Worm (Caenorhabditis elegans): ENCODE results near the gene C48D1.1.
A peak's percentile ranks its signal among the peaks of the same experiment; 100 is the strongest.

Gene C48D1.1

DNA sequence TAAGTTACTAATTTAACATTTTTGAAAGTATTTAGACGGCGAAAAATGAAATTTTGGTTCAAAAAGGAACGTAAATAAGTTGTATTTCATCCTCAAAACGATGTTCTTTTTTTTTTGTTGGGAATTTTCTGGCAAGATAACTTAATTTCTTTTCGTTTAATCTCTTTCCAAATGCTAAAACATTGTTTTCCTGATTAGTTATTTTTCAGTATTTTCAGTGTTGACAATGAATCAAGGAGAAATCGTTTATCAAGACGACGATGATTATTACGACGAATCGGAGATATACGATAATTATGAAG, 43.6 kb upstream of the C48D1.1 start, which contains the start of gene lin-54:
lin-54 (plus strand) TSS at position 203 of the 302 bp plus-strand sequence.
- TF ChIP-seq nhr-237 (tag; optimal IDR thresholded peaks at IDR 0.05) (no peak), hpl-2 (GFP tag; optimal IDR thresholded peaks at IDR 0.05) (no peak), nhr-77 (tag; optimal IDR thresholded peaks at IDR 0.05) (no peak), tbx-2 (tag; optimal IDR thresholded peaks at IDR 0.05) (no peak), pag-3 (tag; optimal IDR thresholded peaks at IDR 0.05; ENCODE audit: borderline replicate concordance, insufficient read depth) (no peak), xbp-1 (tag; optimal IDR thresholded peaks at IDR 0.05) (no peak)

DNA sequence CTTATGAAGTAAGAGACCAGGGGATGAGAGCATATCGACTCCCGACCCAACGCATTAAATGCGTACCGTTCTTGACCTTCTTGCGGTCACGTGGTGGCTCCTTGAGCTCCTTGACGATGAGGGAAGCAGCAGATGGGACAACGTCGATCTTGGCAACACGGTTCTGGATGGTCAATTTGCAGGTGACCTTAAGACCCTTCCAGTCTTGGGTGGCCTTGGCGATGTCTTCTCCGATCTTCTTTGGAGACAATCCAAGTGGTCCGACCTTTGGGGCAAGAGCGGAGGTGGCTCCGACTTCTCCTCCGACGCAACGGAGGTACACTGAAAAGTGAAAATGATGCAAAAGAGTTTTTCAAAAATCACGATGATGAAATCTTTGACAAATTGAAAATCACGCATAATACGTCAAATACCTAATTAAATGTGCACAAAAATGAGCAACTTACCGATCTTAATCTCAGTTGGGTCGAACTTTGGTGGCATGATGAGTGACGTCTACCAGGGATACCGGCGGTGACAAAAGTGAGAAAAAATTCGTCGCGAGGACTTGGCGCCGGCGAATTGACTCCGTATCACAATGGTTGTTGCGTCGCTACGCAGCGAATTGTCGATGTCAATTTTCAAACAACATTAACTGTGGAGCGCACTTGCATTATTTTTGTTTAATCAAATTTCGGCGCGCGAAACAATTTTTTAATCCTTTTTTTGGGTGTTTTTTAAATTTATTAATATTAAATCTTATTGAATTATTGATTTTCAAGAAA, 43.1 kb upstream of the C48D1.1 start, which contains the start of gene rpl-12:
rpl-12 (minus strand) TSS at position 574 of the 764 bp plus-strand sequence.
- TF ChIP-seq sox-4 (tag; optimal IDR thresholded peaks at IDR 0.05) (peak; percentile 94), unc-98 (GFP tag; IDR thresholded peaks at IDR 0.05) (peak; percentile 91), isw-1 (GFP tag; IDR thresholded peaks at IDR 0.05) (peak; percentile 99), ztf-11 (tag; optimal IDR thresholded peaks at IDR 0.05) (peak in 1 of 2 experiments; percentile 96), rnt-1 (tag; optimal IDR thresholded peaks at IDR 0.05) (peak; percentile 98), irx-1 (tag; optimal IDR thresholded peaks at IDR 0.05) (peak; percentile 99), lin-15B (tag; optimal IDR thresholded peaks at IDR 0.05) (peak; percentile 100), nhr-19 (GFP tag; conservative IDR thresholded peaks at IDR 0.05) (peak; percentile 99), nhr-77 (tag; optimal IDR thresholded peaks at IDR 0.05) (peak; percentile 98), Y116A8C.19 (tag; optimal IDR thresholded peaks at IDR 0.05; ENCODE audit: borderline replicate concordance) (peak; percentile 25), efl-3 (GFP tag; optimal IDR thresholded peaks at IDR 0.05) (peak; percentile 58), elt-3 (tag; optimal IDR thresholded peaks at IDR 0.05) (peak; percentile 86 to 99 (median 98)), efl-1 (optimal IDR thresholded peaks at IDR 0.05) (peak; percentile 98), efl-1 (GFP tag; optimal IDR thresholded peaks at IDR 0.05 in 1 of 2) (peak; percentile 93 to 100), unc-62 (GFP tag; optimal IDR thresholded peaks at IDR 0.05) (peak; percentile 21), skn-1 (tag; optimal IDR thresholded peaks at IDR 0.05) (peak; percentile 96), nhr-28 (tag; optimal IDR thresholded peaks at IDR 0.05) (peak; percentile 36), swsn-7 (tag; optimal IDR thresholded peaks at IDR 0.05) (peak; percentile 99), C34B4.2 (tag; optimal IDR thresholded peaks at IDR 0.05) (peak; percentile 82), ets-5 (GFP tag; IDR thresholded peaks at IDR 0.05) (0 out of 2 replicates have a peak, but pooled peaks have one; percentile 78), sptf-1 (tag; optimal IDR thresholded peaks at IDR 0.05) (no peak), mab-9 (GFP tag; IDR thresholded peaks at IDR 0.05) (peak; percentile 96), dpl-1 (GFP tag; optimal IDR thresholded peaks at IDR 0.05) (peak; percentile 96 to 98 (median 97)), egl-13 (tag; optimal IDR thresholded peaks at IDR 0.05) (peak; percentile 97), dsc-1 (tag; optimal IDR thresholded peaks at IDR 0.05) (peak; percentile 99), C04F5.9 (tag; optimal IDR thresholded peaks at IDR 0.05) (peak; percentile 97), F16B12.6 (tag; optimal IDR thresholded peaks at IDR 0.05) (peak; percentile 79), unc-86 (tag; optimal IDR thresholded peaks at IDR 0.05) (peak; percentile 99), egl-27 (tag; optimal IDR thresholded peaks at IDR 0.05) (peak; percentile 72 to 87), ama-1 (optimal IDR thresholded peaks at IDR 0.05) (peak; percentile 68), nhr-85 (tag) (peak; percentile 99), pax-3 (tag; optimal IDR thresholded peaks at IDR 0.05) (peak; percentile 98), lin-39 (tag; optimal IDR thresholded peaks at IDR 0.05) (peak; percentile 99), ceh-82 (tag; optimal IDR thresholded peaks at IDR 0.05) (peak; percentile 98 to 100 (median 99)), mdl-1 (tag; optimal IDR thresholded peaks at IDR 0.05) (peak; percentile 2 to 98), zag-1 (tag; optimal IDR thresholded peaks at IDR 0.05) (peak; percentile 94), elt-2 (tag; optimal IDR thresholded peaks at IDR 0.05) (peak; percentile 90), aly-2 (tag; optimal IDR thresholded peaks at IDR 0.05) (peak; percentile 93), mef-2 (tag; optimal IDR thresholded peaks at IDR 0.05) (peak; percentile 93), snu-23 (GFP tag; optimal IDR thresholded peaks at IDR 0.05) (peak; percentile 100), ceh-90 (tag; optimal IDR thresholded peaks at IDR 0.05) (peak; percentile 71), zip-4 (GFP tag; optimal IDR thresholded peaks at IDR 0.05) (peak; percentile 95), tbx-2 (tag; optimal IDR thresholded peaks at IDR 0.05) (peak; percentile 99), grh-1 (GFP tag; IDR thresholded peaks at IDR 0.05) (peak; percentile 97), lsy-2 (tag; optimal IDR thresholded peaks at IDR 0.05) (peak; percentile 98), pag-3 (tag; optimal IDR thresholded peaks at IDR 0.05; ENCODE audit: borderline replicate concordance, insufficient read depth) (no peak)

Measured in whole organism, L1 larva.